Worm (Caenorhabditis elegans): ENCODE data around the gene gst-22.

- no peak for TF ChIP-seq unc-62 (GFP tag; optimal IDR thresholded peaks at IDR 0.05 in 1 of 2)
- no peak for TF ChIP-seq unc-62 (tag; optimal IDR thresholded peaks at IDR 0.05)
- TF ChIP-seq ctbp-1 (GFP tag; IDR thresholded peaks at IDR 0.05), result no peak
- TF ChIP-seq lin-13 (GFP tag; optimal IDR thresholded peaks at IDR 0.05), result no peak
- no peak for TF ChIP-seq mdl-1 (tag; optimal IDR thresholded peaks at IDR 0.05)
- TF ChIP-seq lsy-2 (tag; optimal IDR thresholded peaks at IDR 0.05), result no peak
- TF ChIP-seq nhr-6 (tag; optimal IDR thresholded peaks at IDR 0.05), result no peak
- TF ChIP-seq hmg-1.1 (GFP tag; IDR thresholded peaks at IDR 0.05), result no peak
- no peak for TF ChIP-seq ceh-62 (tag; optimal IDR thresholded peaks at IDR 0.05)
- no peak for TF ChIP-seq nhr-28 (tag; optimal IDR thresholded peaks at IDR 0.05)
- no peak for TF ChIP-seq hlh-30 (tag; optimal IDR thresholded peaks at IDR 0.05; ENCODE audit: insufficient read depth)
- no peak for TF ChIP-seq Y5F2A.4 (GFP tag; optimal IDR thresholded peaks at IDR 0.05)
Measured at ce11 chrV:16202618-16203017, 29.5 kb downstream of the gst-22 start, which contains the start of gene F11A5.18.

All from whole organism, L4 larva.